Worm (Caenorhabditis elegans) whole organism, L1 larva: ENCODE measurements around the gene Y39B6A.29.

Source experiments
- C16A3.4 ChIP-seq: fragments of 150-350 bp; optimal IDR thresholded peaks from 2 replicates; lab custom pipeline; 2014; ENCODE audit warnings: missing biosample characterization, missing genetic modification characterization
- C34B4.2 ChIP-seq: sonication (generic microtip); optimal IDR thresholded peaks from 2 replicates; lab custom pipeline; 2017; ENCODE audit warnings: mild to moderate bottlenecking, missing genetic modification characterization, missing compliant biosample characterization
- Y116A8C.19 ChIP-seq: sonication (generic microtip); optimal IDR thresholded peaks from 2 replicates; lab custom pipeline; 2016; ENCODE audit warnings: missing compliant biosample characterization, missing genetic modification characterization, borderline replicate concordance
- aha-1 ChIP-seq: fragments of 150-350 bp; optimal IDR thresholded peaks from 2 replicates; lab custom pipeline; 2014; ENCODE audit warnings: missing biosample characterization, missing genetic modification characterization
- alr-1 ChIP-seq: fragments of 200-800 bp; sonication (Bioruptor generic); optimal IDR thresholded peaks from 2 replicates; lab custom pipeline; 2018; ENCODE audit warnings: borderline replicate concordance, mild to moderate bottlenecking, missing genetic modification characterization, missing compliant biosample characterization
- aly-2 ChIP-seq: fragments of 150-350 bp; optimal IDR thresholded peaks from 2 replicates; lab custom pipeline; 2014; ENCODE audit warnings: missing biosample characterization, missing genetic modification characterization
- ama-1 ChIP-seq: fragments of 150-350 bp; optimal IDR thresholded peaks from 2 replicates; lab custom pipeline; 2014
- blmp-1 ChIP-seq: fragments of 150-350 bp; optimal IDR thresholded peaks from 2 replicates; lab custom pipeline; 2014; ENCODE audit warnings: missing biosample characterization, missing genetic modification characterization
- ceh-63 ChIP-seq: fragments of 200-800 bp; sonication (Bioruptor generic); optimal IDR thresholded peaks from 2 replicates; lab custom pipeline; 2018; ENCODE audit warnings: mild to moderate bottlenecking, missing genetic modification characterization, missing compliant biosample characterization
- ceh-8 ChIP-seq: fragments of 200-800 bp; sonication (Bioruptor generic); optimal IDR thresholded peaks from 2 replicates; lab custom pipeline; 2018; ENCODE audit warnings: mild to moderate bottlenecking, missing genetic modification characterization, moderate library complexity, missing compliant biosample characterization
- ceh-82 ChIP-seq, 3 experiments: fragments of 150-350 bp in 1 of 3; sonication (generic microtip) in 2 of 3; optimal IDR thresholded peaks; 2 replicates each; lab custom pipeline; 2014 to 2017; ENCODE audit warnings: missing biosample characterization in 3 of 3, missing genetic modification characterization in 3 of 3
- ceh-88 ChIP-seq: fragments of 200-800 bp; sonication (Bioruptor generic); IDR thresholded peaks from 2 replicates; pipeline ENCODE4 v1.3.6; 2022; ENCODE audit warnings: missing genetic modification characterization, missing compliant biosample characterization
- dpl-1 ChIP-seq, 3 experiments: fragments of 150-350 bp in 2 of 3; sonication (generic microtip) in 1 of 3; optimal IDR thresholded peaks; 2 replicates each; lab custom pipeline; 2014 to 2017; ENCODE audit warnings: missing biosample characterization in 3 of 3, missing genetic modification characterization in 3 of 3, missing genetic modification reagents in 3 of 3
- efl-1 ChIP-seq, 4 experiments: fragments of 150-350 bp; optimal IDR thresholded peaks in 3 of 4; peaks in 1 of 4; 1 replicate in 1 of 4; 2 replicates in 3 of 4; lab custom pipeline; 2014; ENCODE audit warnings: missing biosample characterization in 2 of 4, missing genetic modification characterization in 2 of 4, missing genetic modification reagents in 2 of 4
- egl-13 ChIP-seq: sonication (generic microtip); optimal IDR thresholded peaks from 2 replicates; lab custom pipeline; 2016; ENCODE audit warnings: missing genotype, missing genetic modification reagents, missing genetic modification characterization, missing compliant biosample characterization
- egl-27 ChIP-seq, 2 experiments: fragments of 150-350 bp in 1 of 2; sonication (generic microtip); optimal IDR thresholded peaks; 3 replicates each; lab custom pipeline; 2017 to 2018; ENCODE audit warnings: missing biosample characterization in 2 of 2, missing genetic modification characterization in 2 of 2, missing genetic modification reagents in 2 of 2
- elt-2 ChIP-seq: sonication (generic microtip); optimal IDR thresholded peaks from 2 replicates; lab custom pipeline; 2016; ENCODE audit warnings: missing genetic modification characterization, mild to moderate bottlenecking, inconsistent platforms, missing compliant biosample characterization, missing genetic modification reagents
- elt-3 ChIP-seq, 6 experiments: fragments of 150-350 bp in 1 of 6; sonication (generic microtip); optimal IDR thresholded peaks; 2 replicates each; lab custom pipeline; 2017 to 2018; ENCODE audit warnings: missing biosample characterization in 6 of 6, missing genetic modification characterization in 6 of 6, inconsistent platforms in 1 of 6
- ets-5 ChIP-seq: fragments of 200-800 bp; sonication (Bioruptor generic); IDR thresholded peaks from 2 replicates; pipeline ENCODE4 v1.3.6; 2022; ENCODE audit warnings: missing genetic modification characterization, missing compliant biosample characterization
- fos-1 ChIP-seq: fragments of 150-350 bp; optimal IDR thresholded peaks from 2 replicates; lab custom pipeline; 2014; ENCODE audit warnings: missing biosample characterization, missing genetic modification characterization
- hpl-2 ChIP-seq: fragments of 150-350 bp; optimal IDR thresholded peaks from 2 replicates; lab custom pipeline; 2014; ENCODE audit warnings: missing biosample characterization, missing genetic modification reagents, missing genetic modification characterization
- irx-1 ChIP-seq: sonication (generic microtip); optimal IDR thresholded peaks from 2 replicates; lab custom pipeline; 2016; ENCODE audit warnings: missing genetic modification characterization, missing compliant biosample characterization
- isw-1 ChIP-seq: fragments of 200-800 bp; sonication (Bioruptor generic); IDR thresholded peaks from 2 replicates; pipeline ENCODE4 v1.3.6; 2022; ENCODE audit warnings: missing genetic modification characterization, missing compliant biosample characterization
- jun-1 ChIP-seq: fragments of 150-350 bp; optimal IDR thresholded peaks from 2 replicates; lab custom pipeline; 2014; ENCODE audit warnings: missing biosample characterization, missing genetic modification reagents, missing genetic modification characterization
- lin-13 ChIP-seq: fragments of 150-350 bp; optimal IDR thresholded peaks from 2 replicates; lab custom pipeline; 2014; ENCODE audit warnings: missing biosample characterization, missing genetic modification reagents, missing genetic modification characterization
- lir-3 ChIP-seq: sonication (generic microtip); optimal IDR thresholded peaks from 2 replicates; lab custom pipeline; 2016; ENCODE audit warnings: mild to moderate bottlenecking, missing genetic modification characterization, moderate library complexity, missing compliant biosample characterization; ENCODE audit not compliant: poor library complexity
- lsy-2 ChIP-seq, 2 experiments: fragments of 150-350 bp; optimal IDR thresholded peaks; 2 replicates each; lab custom pipeline; 2014; ENCODE audit warnings: missing biosample characterization in 2 of 2, missing genetic modification characterization in 2 of 2
- mab-9 ChIP-seq: fragments of 200-800 bp; sonication (Bioruptor generic); IDR thresholded peaks from 2 replicates; pipeline ENCODE4 v1.3.6; 2022; ENCODE audit warnings: missing genetic modification reagents, missing genetic modification characterization, missing compliant biosample characterization
- mdl-1 ChIP-seq, 2 experiments: fragments of 150-350 bp; optimal IDR thresholded peaks; 2 replicates each; lab custom pipeline; 2014 to 2017; ENCODE audit warnings: missing biosample characterization in 2 of 2, missing genetic modification characterization in 2 of 2, inconsistent platforms in 1 of 2
- nhr-237 ChIP-seq: fragments of 150-350 bp; optimal IDR thresholded peaks from 2 replicates; lab custom pipeline; 2014; ENCODE audit warnings: missing biosample characterization, missing genetic modification characterization
- nhr-28 ChIP-seq: fragments of 150-350 bp; optimal IDR thresholded peaks from 2 replicates; lab custom pipeline; 2014; ENCODE audit warnings: missing biosample characterization, missing genetic modification characterization
- nhr-71 ChIP-seq: sonication (generic microtip); optimal IDR thresholded peaks from 2 replicates; lab custom pipeline; 2016; ENCODE audit warnings: mild to moderate bottlenecking, missing genetic modification characterization, moderate library complexity, missing compliant biosample characterization
- nhr-76 ChIP-seq: sonication (generic microtip); optimal IDR thresholded peaks from 2 replicates; lab custom pipeline; 2017; ENCODE audit warnings: missing biosample characterization, missing genetic modification characterization
- nhr-77 ChIP-seq: fragments of 150-350 bp; optimal IDR thresholded peaks from 2 replicates; lab custom pipeline; 2014; ENCODE audit warnings: missing biosample characterization, missing genetic modification characterization
- nhr-84 ChIP-seq: sonication (generic microtip); optimal IDR thresholded peaks from 2 replicates; lab custom pipeline; 2017; ENCODE audit warnings: missing biosample characterization, missing genetic modification characterization
- nhr-90 ChIP-seq: sonication (generic microtip); optimal IDR thresholded peaks from 2 replicates; lab custom pipeline; 2016; ENCODE audit warnings: mild to moderate bottlenecking, missing genetic modification characterization, missing compliant biosample characterization; ENCODE audit not compliant: poor library complexity
- pqm-1 ChIP-seq: sonication (generic microtip); optimal IDR thresholded peaks from 3 replicates; lab custom pipeline; 2017; ENCODE audit warnings: missing biosample characterization, missing genetic modification characterization
- snpc-4 ChIP-seq: fragments of 150-350 bp; optimal IDR thresholded peaks from 2 replicates; lab custom pipeline; 2014; ENCODE audit warnings: missing biosample characterization, missing genetic modification characterization
- snu-23 ChIP-seq: sonication (generic microtip); optimal IDR thresholded peaks from 2 replicates; lab custom pipeline; 2016; ENCODE audit warnings: missing genetic modification characterization, missing compliant biosample characterization
- sptf-1 ChIP-seq: fragments of 150-350 bp; optimal IDR thresholded peaks from 2 replicates; lab custom pipeline; 2014; ENCODE audit warnings: missing biosample characterization, missing genetic modification characterization
- sup-37 ChIP-seq: fragments of 200-800 bp; sonication (Bioruptor generic); optimal IDR thresholded peaks from 2 replicates; lab custom pipeline; 2018; ENCODE audit warnings: mild to moderate bottlenecking, missing genetic modification characterization, missing compliant biosample characterization
- tlp-1 ChIP-seq: fragments of 150-350 bp; optimal IDR thresholded peaks from 2 replicates; lab custom pipeline; 2014; ENCODE audit warnings: missing biosample characterization, missing genetic modification characterization
- unc-30 ChIP-seq: sonication (generic microtip); optimal IDR thresholded peaks from 2 replicates; lab custom pipeline; 2017; ENCODE audit warnings: missing biosample characterization, missing genetic modification characterization
- unc-62 ChIP-seq: fragments of 150-350 bp; optimal IDR thresholded peaks from 2 replicates; lab custom pipeline; 2014; ENCODE audit warnings: missing biosample characterization, missing genetic modification reagents, missing genetic modification characterization
- unc-98 ChIP-seq: fragments of 200-800 bp; sonication (Bioruptor generic); IDR thresholded peaks from 2 replicates; pipeline ENCODE4 v1.3.6; 2022; ENCODE audit warnings: missing genetic modification characterization, missing compliant biosample characterization
- xbp-1 ChIP-seq: sonication (generic microtip); optimal IDR thresholded peaks from 2 replicates; lab custom pipeline; 2016; ENCODE audit warnings: missing genetic modification characterization, missing compliant biosample characterization
- ztf-11 ChIP-seq, 2 experiments: sonication (generic microtip); optimal IDR thresholded peaks; 2 replicates each; lab custom pipeline; 2016 to 2017; ENCODE audit warnings: missing genetic modification characterization in 2 of 2, missing biosample characterization in 1 of 2, missing compliant biosample characterization in 1 of 2
- ztf-4 ChIP-seq: fragments of 150-350 bp; optimal IDR thresholded peaks from 2 replicates; lab custom pipeline; 2014; ENCODE audit warnings: missing biosample characterization, missing genetic modification characterization

The Y39B6A.29 gene

ce11 chrV:18993017-18993416 is 31.6 kb downstream of the Y39B6A.29 start:
- no peak for TF ChIP-seq isw-1
- no peak for TF ChIP-seq efl-1 (optimal IDR thresholded peaks at IDR 0.05; lab: Kevin White, UChicago)
- TF ChIP-seq efl-1 (GFP tag; optimal IDR thresholded peaks at IDR 0.05 in 1 of 2; lab: Kevin White, UChicago), result peak in 1 of 2 experiments; percentile 25

- TF ChIP-seq nhr-90 (tag; lab: Kevin White, UChicago) (no peak), sptf-1 (tag; lab: Kevin White, UChicago) (no peak), unc-30 (tag; lab: Kevin White, UChicago) (no peak), alr-1 (tag; lab: Kevin White, UChicago) (no peak), Y116A8C.19 (no peak), nhr-84 (tag; lab: Kevin White, UChicago) (no peak), hpl-2 (GFP tag; lab: Kevin White, UChicago) (no peak), snu-23 (no peak), lir-3 (tag; lab: Kevin White, UChicago) (no peak), C34B4.2 (no peak), nhr-28 (tag; lab: Kevin White, UChicago) (no peak), xbp-1 (tag; lab: Kevin White, UChicago) (no peak), mdl-1 (tag; optimal IDR thresholded peaks at IDR 0.05; lab: Kevin White, UChicago) (no peak), ceh-63 (no peak)
Measured at ce11 chrV:18990958-18991357, 33.6 kb downstream of the Y39B6A.29 start.

ce11 chrV:18990238-18990901 is 34.2 kb downstream of the Y39B6A.29 start, which contains the start of the genes reps-1 and Y39B6A.37:
Gene reps-1 (minus strand): TSS chrV:18990500.
Gene Y39B6A.37 (plus strand): TSS chrV:18990851.
- TF ChIP-seq aha-1 (tag; lab: Kevin White, UChicago), result no peak
- TF ChIP-seq nhr-71 (tag; lab: Kevin White, UChicago), result peak; percentile 86
- no peak for TF ChIP-seq unc-62 (GFP tag; lab: Kevin White, UChicago)
- no peak for TF ChIP-seq ama-1 (lab: Kevin White, UChicago)
- peak; percentile 49 for TF ChIP-seq egl-13 (tag; lab: Kevin White, UChicago)
- peak in 1 of 6 experiments; percentile 9 for TF ChIP-seq elt-3 (tag; optimal IDR thresholded peaks at IDR 0.05; lab: Kevin White, UChicago)
- TF ChIP-seq egl-27 (tag; optimal IDR thresholded peaks at IDR 0.05; lab: Kevin White, UChicago), result no peak
- TF ChIP-seq dpl-1 (GFP tag; optimal IDR thresholded peaks at IDR 0.05; lab: Kevin White, UChicago), result peak; percentile 72 to 82 (median 78)
- peak; percentile 53 for TF ChIP-seq aly-2
- no peak for TF ChIP-seq tlp-1 (tag; lab: Kevin White, UChicago)
- peak; percentile 24 for TF ChIP-seq ztf-4 (tag; lab: Kevin White, UChicago)
- TF ChIP-seq unc-98, result peak; percentile 55; the same call in 1 of the 2 replicates
- TF ChIP-seq nhr-77 (tag; lab: Kevin White, UChicago), result peak; percentile 16
- no peak for TF ChIP-seq ceh-88
- peak; percentile 85 for TF ChIP-seq snu-23
- no peak for TF ChIP-seq fos-1 (tag; lab: Kevin White, UChicago)
- peak; percentile 62 for TF ChIP-seq snpc-4 (tag; lab: Kevin White, UChicago)
- peak; percentile 53 for TF ChIP-seq sup-37 (GFP tag; lab: Kevin White, UChicago)
- TF ChIP-seq ceh-8 (GFP tag; lab: Kevin White, UChicago), result peak; percentile 55
- peak; percentile 76 to 79 for TF ChIP-seq lsy-2 (tag; optimal IDR thresholded peaks at IDR 0.05; lab: Kevin White, UChicago)
- TF ChIP-seq mab-9 (GFP tag; lab: Robert Waterston, UW), result peak; percentile 79
- peak; percentile 43 for TF ChIP-seq C16A3.4
- peak in 1 of 2 experiments; percentile 46 for TF ChIP-seq ztf-11 (tag; optimal IDR thresholded peaks at IDR 0.05; lab: Kevin White, UChicago)
- TF ChIP-seq lin-13 (GFP tag; lab: Kevin White, UChicago), result peak; percentile 73
- TF ChIP-seq jun-1, result peak; percentile 75
- TF ChIP-seq nhr-237 (tag; lab: Kevin White, UChicago), result peak; percentile 17
- TF ChIP-seq blmp-1, result peak; percentile 42
- peak; percentile 72 for TF ChIP-seq irx-1
- peak; percentile 75 to 90 (median 89) for TF ChIP-seq ceh-82 (tag; optimal IDR thresholded peaks at IDR 0.05; lab: Kevin White, UChicago)
- TF ChIP-seq pqm-1 (tag; lab: Kevin White, UChicago), result no peak
- TF ChIP-seq lir-3 (tag; lab: Kevin White, UChicago), result no peak
- TF ChIP-seq ets-5 (GFP tag; lab: Robert Waterston, UW), result no peak
- no peak for TF ChIP-seq C34B4.2
- no peak for TF ChIP-seq Y116A8C.19
- TF ChIP-seq elt-2, result peak; percentile 53
- no peak for TF ChIP-seq nhr-76 (tag; lab: Kevin White, UChicago)
